In genomic region chr2L:10428528-10428927, dm6 we compare ENCODE assay signal across 5 fruit fly cellular contexts.
TF ChIP-seq lines count a peak whose summit lies in the region.

TSS of gene CG5188 (plus strand) at chr2L:10428829.

- TF ChIP-seq CTCF in whole organism, embryonic (GFP tag; optimal IDR thresholded peaks at IDR 0.05; lab: Kevin White, UChicago) = no peak

TF ChIP-seq in whole organism, adult, 20 proteins besides CTCF, POLR2A, EP300 and RAD21 (continues in another document):
- TF ChIP-seq pad (GFP tag; optimal IDR thresholded peaks at IDR 0.05; lab: Kevin White, UChicago) = no peak
- peak; percentile 10 for TF ChIP-seq CG7045 (GFP tag; optimal IDR thresholded peaks at IDR 0.05; lab: Kevin White, UChicago)
- no peak for TF ChIP-seq CG12768 (GFP tag; optimal IDR thresholded peaks at IDR 0.05; lab: Kevin White, UChicago)
- TF ChIP-seq CG11617 (GFP tag; optimal IDR thresholded peaks at IDR 0.05; lab: Kevin White, UChicago) = peak; percentile 55
- no peak for TF ChIP-seq toe (GFP tag; optimal IDR thresholded peaks at IDR 0.05; lab: Kevin White, UChicago)
- no peak for TF ChIP-seq kay (GFP tag; lab: Kevin White, UChicago; ENCODE audit: borderline replicate concordance)
- TF ChIP-seq CG7101 (tag; optimal IDR thresholded peaks at IDR 0.05; lab: Kevin White, UChicago) = peak; percentile 55
- no peak for TF ChIP-seq Hr96 (GFP tag; optimal IDR thresholded peaks at IDR 0.05; lab: Kevin White, UChicago)
- TF ChIP-seq ovo (GFP tag; optimal IDR thresholded peaks at IDR 0.05; lab: Kevin White, UChicago) = peak; percentile 10
- TF ChIP-seq CG33017 (tag; optimal IDR thresholded peaks at IDR 0.05; lab: Kevin White, UChicago) = peak; percentile 66
- no peak for TF ChIP-seq Clk (GFP tag; optimal IDR thresholded peaks at IDR 0.05; lab: Kevin White, UChicago)
- no peak for TF ChIP-seq CG1620 (GFP tag; optimal IDR thresholded peaks at IDR 0.05; lab: Kevin White, UChicago)
- peak; percentile 2 for TF ChIP-seq cic (GFP tag; optimal IDR thresholded peaks at IDR 0.05; lab: Kevin White, UChicago)
- TF ChIP-seq Mnt (GFP tag; optimal IDR thresholded peaks at IDR 0.05; lab: Kevin White, UChicago) = peak; percentile 30
- peak; percentile 59 for TF ChIP-seq CG14711 (tag; optimal IDR thresholded peaks at IDR 0.05; lab: Kevin White, UChicago)
- no peak for TF ChIP-seq CG5204 (GFP tag; optimal IDR thresholded peaks at IDR 0.05; lab: Kevin White, UChicago)
- TF ChIP-seq tj (GFP tag; optimal IDR thresholded peaks at IDR 0.05; lab: Kevin White, UChicago) = peak; percentile 1
- TF ChIP-seq cnc (optimal IDR thresholded peaks at IDR 0.05; lab: Kevin White, UChicago) = no peak
- no peak for TF ChIP-seq Crg-1 (GFP tag; optimal IDR thresholded peaks at IDR 0.05; lab: Kevin White, UChicago)

TF ChIP-seq in whole organism, embryonic, 481 proteins besides CTCF, POLR2A, EP300 and RAD21 (continues in another document):
- TF ChIP-seq CG31441 (GFP tag; IDR thresholded peaks at IDR 0.05; lab: Robert Waterston, UW) (peak; percentile 64), H2.0 (GFP tag; IDR thresholded peaks at IDR 0.05; lab: Robert Waterston, UW) (peak; percentile 45), CG2199 (GFP tag; IDR thresholded peaks at IDR 0.05; lab: Robert Waterston, UW) (no peak), danr (GFP tag; IDR thresholded peaks at IDR 0.05; lab: Robert Waterston, UW) (no peak), yki (optimal IDR thresholded peaks at IDR 0.05; lab: Kevin White, UChicago) (no peak), B-H2 (GFP tag; optimal IDR thresholded peaks at IDR 0.05; lab: Kevin White, UChicago) (peak; percentile 1), stwl (tag; optimal IDR thresholded peaks at IDR 0.05; lab: Kevin White, UChicago) (peak; percentile 90), sisA (GFP tag; IDR thresholded peaks at IDR 0.05; lab: Robert Waterston, UW) (no peak; the same call in 1 of the 2 replicates), YL-1 (GFP tag; optimal IDR thresholded peaks at IDR 0.05; lab: Kevin White, UChicago) (peak; percentile 82), prd (optimal IDR thresholded peaks at IDR 0.05; lab: Kevin White, UChicago) (no peak), prd (GFP tag; IDR thresholded peaks at IDR 0.05; lab: Robert Waterston, UW) (0 out of 3 replicates have a peak, but pooled peaks have one; percentile 23), Abd-B (GFP tag; optimal IDR thresholded peaks at IDR 0.05; lab: Kevin White, UChicago) (no peak), CG17359 (tag; optimal IDR thresholded peaks at IDR 0.05; lab: Kevin White, UChicago) (peak; percentile 60), CG4424 (GFP tag; optimal IDR thresholded peaks at IDR 0.05; lab: Kevin White, UChicago) (peak; percentile 19), CG5245 (GFP tag; optimal IDR thresholded peaks at IDR 0.05; lab: Kevin White, UChicago) (peak; percentile 7), klu (GFP tag; IDR thresholded peaks at IDR 0.05; lab: Robert Waterston, UW) (no peak), CG6791 (GFP tag; IDR thresholded peaks at IDR 0.05; lab: Robert Waterston, UW; ENCODE audit: partially characterized antibody) (0 out of 3 replicates have a peak, but pooled peaks have one; percentile 45), bowl (GFP tag; IDR thresholded peaks at IDR 0.05; lab: Robert Waterston, UW) (no peak)

TF ChIP-seq in whole organism, prepupa, 60 proteins besides CTCF, POLR2A, EP300 and RAD21 (continues in another document):
- TF ChIP-seq topi (GFP tag; optimal IDR thresholded peaks at IDR 0.05; lab: Kevin White, UChicago) = peak; percentile 45
- TF ChIP-seq ss (GFP tag; optimal IDR thresholded peaks at IDR 0.05; lab: Kevin White, UChicago) = peak in 1 of 2 experiments; percentile 1
- TF ChIP-seq lz (GFP tag; optimal IDR thresholded peaks at IDR 0.05; lab: Kevin White, UChicago) = peak; percentile 65
- no peak for TF ChIP-seq spab (GFP tag; optimal IDR thresholded peaks at IDR 0.05; lab: Kevin White, UChicago)
- TF ChIP-seq Ets96B (tag; optimal IDR thresholded peaks at IDR 0.05; lab: Kevin White, UChicago) = peak; percentile 49
- peak; percentile 35 for TF ChIP-seq CG6792 (GFP tag; optimal IDR thresholded peaks at IDR 0.05; lab: Kevin White, UChicago)
- no peak for TF ChIP-seq achi (GFP tag; optimal IDR thresholded peaks at IDR 0.05; lab: Kevin White, UChicago)
- TF ChIP-seq Hr4 (GFP tag; optimal IDR thresholded peaks at IDR 0.05; lab: Kevin White, UChicago) = no peak
- peak; percentile 64 for TF ChIP-seq esn (GFP tag; optimal IDR thresholded peaks at IDR 0.05; lab: Kevin White, UChicago)
- peak; percentile 37 for TF ChIP-seq acj6 (GFP tag; optimal IDR thresholded peaks at IDR 0.05; lab: Kevin White, UChicago)
- no peak for TF ChIP-seq CG6808 (GFP tag; optimal IDR thresholded peaks at IDR 0.05; lab: Kevin White, UChicago)
- TF ChIP-seq OdsH (GFP tag; optimal IDR thresholded peaks at IDR 0.05; lab: Kevin White, UChicago) = peak; percentile 51
- peak; percentile 4 for TF ChIP-seq Lpt (GFP tag; optimal IDR thresholded peaks at IDR 0.05; lab: Kevin White, UChicago)
- TF ChIP-seq Hr39 (GFP tag; optimal IDR thresholded peaks at IDR 0.05; lab: Kevin White, UChicago) = peak; percentile 15
- 0 out of 2 replicates have a peak, but pooled peaks have one; percentile 9 for TF ChIP-seq Gug (GFP tag; IDR thresholded peaks at IDR 0.05; lab: Robert Waterston, UW)
- TF ChIP-seq Met (GFP tag; optimal IDR thresholded peaks at IDR 0.05; lab: Kevin White, UChicago) = no peak
- peak; percentile 16 for TF ChIP-seq CG31627 (GFP tag; optimal IDR thresholded peaks at IDR 0.05; lab: Kevin White, UChicago)
- peak; percentile 31; the same call in 1 of the 3 replicates for TF ChIP-seq CG6163 (GFP tag; IDR thresholded peaks at IDR 0.05; lab: Robert Waterston, UW)
- TF ChIP-seq Sox14 (GFP tag; optimal IDR thresholded peaks at IDR 0.05; lab: Kevin White, UChicago) = peak; percentile 22

TF ChIP-seq in whole organism, pupa, 21 proteins besides CTCF, POLR2A, EP300 and RAD21:
- peak; percentile 34 for TF ChIP-seq Snoo (tag; optimal IDR thresholded peaks at IDR 0.05; lab: Kevin White, UChicago)
- TF ChIP-seq CG15710 (tag; optimal IDR thresholded peaks at IDR 0.05; lab: Kevin White, UChicago) = peak; percentile 34
- TF ChIP-seq rn (GFP tag; IDR thresholded peaks at IDR 0.05; lab: Robert Waterston, UW) = no peak
- peak; percentile 58 for TF ChIP-seq CG12605 (GFP tag; IDR thresholded peaks at IDR 0.05; lab: Robert Waterston, UW)
- peak; percentile 48 for TF ChIP-seq CG8159 (tag; optimal IDR thresholded peaks at IDR 0.05; lab: Kevin White, UChicago)
- peak; percentile 25; the same call in 1 of the 3 replicates for TF ChIP-seq CG4496 (GFP tag; IDR thresholded peaks at IDR 0.05; lab: Robert Waterston, UW)
- no peak for TF ChIP-seq EcR (GFP tag; optimal IDR thresholded peaks at IDR 0.05; lab: Kevin White, UChicago)
- TF ChIP-seq CG32121 (GFP tag; IDR thresholded peaks at IDR 0.05; lab: Robert Waterston, UW) = peak; percentile 48
- TF ChIP-seq CG9948 (tag; optimal IDR thresholded peaks at IDR 0.05; lab: Kevin White, UChicago) = peak; percentile 9
- TF ChIP-seq CG17806 (tag; optimal IDR thresholded peaks at IDR 0.05; lab: Kevin White, UChicago) = peak; percentile 38
- no peak for TF ChIP-seq gl (tag; optimal IDR thresholded peaks at IDR 0.05; lab: Kevin White, UChicago)
- TF ChIP-seq CG8301 (tag; optimal IDR thresholded peaks at IDR 0.05; lab: Kevin White, UChicago) = peak; percentile 50
- peak; percentile 62; the same call in 1 of the 2 replicates for TF ChIP-seq Ets98B (GFP tag; IDR thresholded peaks at IDR 0.05; lab: Robert Waterston, UW)

TF ChIP-seq in whole organism, wandering third instar larva, 38 proteins besides CTCF, POLR2A, EP300 and RAD21:
- TF ChIP-seq OdsH (GFP tag; optimal IDR thresholded peaks at IDR 0.05; lab: Kevin White, UChicago) (peak; percentile 44), Hr83 (GFP tag; optimal IDR thresholded peaks at IDR 0.05; lab: Kevin White, UChicago; ENCODE audit: poor library complexity, severe bottlenecking) (no peak), woc (GFP tag; optimal IDR thresholded peaks at IDR 0.05; lab: Kevin White, UChicago) (peak; percentile 41), Hnf4 (GFP tag; optimal IDR thresholded peaks at IDR 0.05; lab: Kevin White, UChicago) (peak; percentile 43), lola (GFP tag; optimal IDR thresholded peaks at IDR 0.05; lab: Kevin White, UChicago) (no peak), Myc (optimal IDR thresholded peaks at IDR 0.05; lab: Kevin White, UChicago) (no peak), GATAd (GFP tag; optimal IDR thresholded peaks at IDR 0.05; lab: Kevin White, UChicago) (no peak), Hr78 (GFP tag; optimal IDR thresholded peaks at IDR 0.05; lab: Kevin White, UChicago) (no peak), Jra (GFP tag; optimal IDR thresholded peaks at IDR 0.05; lab: Kevin White, UChicago) (no peak), CG32264 (GFP tag; optimal IDR thresholded peaks at IDR 0.05; lab: Kevin White, UChicago) (no peak), foxo (GFP tag; optimal IDR thresholded peaks at IDR 0.05; lab: Kevin White, UChicago) (peak in 1 of 2 experiments; percentile 56), Dif (GFP tag; optimal IDR thresholded peaks at IDR 0.05; lab: Kevin White, UChicago; ENCODE audit: partially characterized antibody) (no peak), pan (optimal IDR thresholded peaks at IDR 0.05; lab: Kevin White, UChicago) (no peak), Sp1 (GFP tag; optimal IDR thresholded peaks at IDR 0.05; lab: Kevin White, UChicago) (peak; percentile 43), rgr (GFP tag; optimal IDR thresholded peaks at IDR 0.05; lab: Kevin White, UChicago) (peak; percentile 40), Rel (GFP tag; optimal IDR thresholded peaks at IDR 0.05; lab: Kevin White, UChicago) (no peak), Rel (tag; optimal IDR thresholded peaks at IDR 0.05; lab: Kevin White, UChicago) (peak; percentile 82), jim (GFP tag; optimal IDR thresholded peaks at IDR 0.05; lab: Kevin White, UChicago) (no peak), dl (GFP tag; optimal IDR thresholded peaks at IDR 0.05; lab: Kevin White, UChicago; ENCODE audit: insufficient read depth in 1 of 2, partially characterized antibody in 2 of 2) (no peak), h (GFP tag; optimal IDR thresholded peaks at IDR 0.05; lab: Kevin White, UChicago) (no peak), sv (GFP tag; optimal IDR thresholded peaks at IDR 0.05; lab: Kevin White, UChicago) (no peak), Dfd (GFP tag; optimal IDR thresholded peaks at IDR 0.05; lab: Kevin White, UChicago) (no peak), brk (GFP tag; optimal IDR thresholded peaks at IDR 0.05; lab: Kevin White, UChicago) (no peak), HLH106 (tag; optimal IDR thresholded peaks at IDR 0.05; lab: Kevin White, UChicago) (peak; percentile 51), psq (GFP tag; optimal IDR thresholded peaks at IDR 0.05; lab: Kevin White, UChicago) (peak; percentile 72), ey (GFP tag; optimal IDR thresholded peaks at IDR 0.05; lab: Kevin White, UChicago) (peak; percentile 28)
